Worm (Caenorhabditis elegans) whole organism, L4/young adult: ENCODE measurements around the gene R03G8.1.

Source experiments
- W03F9.2 ChIP-seq: fragments of 150-350 bp; optimal IDR thresholded peaks from 2 replicates; lab custom pipeline; 2014; ENCODE audit warnings: missing biosample characterization, missing genetic modification characterization
- dao-5 ChIP-seq: sonication (generic microtip); optimal IDR thresholded peaks from 2 replicates; lab custom pipeline; 2016; ENCODE audit warnings: missing genotype, missing genetic modification characterization, moderate library complexity, missing compliant biosample characterization
- him-1 ChIP-seq: sonication (generic microtip); optimal IDR thresholded peaks from 2 replicates; lab custom pipeline; 2016; ENCODE audit warnings: missing genotype, missing genetic modification reagents, missing genetic modification characterization, missing compliant biosample characterization

DNA sequence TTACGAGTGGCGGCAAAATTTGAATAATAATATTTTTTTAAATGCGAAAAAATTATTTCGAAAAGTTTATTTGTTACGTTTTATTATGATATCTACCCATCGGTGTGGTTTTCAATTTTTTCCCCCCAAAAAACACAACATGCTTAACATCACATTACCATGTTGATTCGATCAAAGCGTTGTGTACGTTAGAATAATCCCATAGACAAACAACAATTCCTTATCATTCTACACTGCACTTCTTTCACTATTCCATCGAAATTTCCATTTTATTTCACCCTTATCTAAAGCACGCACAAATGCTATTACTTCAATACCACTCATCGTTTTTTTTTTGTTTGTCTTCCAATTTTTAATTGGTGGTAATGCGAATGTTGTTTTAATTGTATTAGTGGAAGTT, 24.4 kb upstream of the R03G8.1 start:
- no peak for TF ChIP-seq W03F9.2 (tag; lab: Kevin White, UChicago)
- TF ChIP-seq dao-5 (tag; lab: Kevin White, UChicago): no peak
- no peak for TF ChIP-seq him-1
